Worm (Caenorhabditis elegans) whole organism, L4 larva: Measurements from ENCODE around the gene fbxb-71.

Experiments
- Y48G9A.11 ChIP-seq: fragments of 200-800 bp; sonication (Bioruptor generic); IDR thresholded peaks from 2 replicates; pipeline ENCODE4 v1.3.6; 2022; ENCODE audit warnings: missing genetic modification reagents, missing genetic modification characterization, missing compliant biosample characterization
- Y5F2A.4 ChIP-seq: fragments of 200-800 bp; sonication (Bioruptor generic); optimal IDR thresholded peaks from 2 replicates; lab custom pipeline; 2018; ENCODE audit warnings: mild to moderate bottlenecking, missing genetic modification characterization, missing compliant biosample characterization
- ama-1 ChIP-seq: fragments of 150-350 bp; optimal IDR thresholded peaks from 2 replicates; lab custom pipeline; 2014; ENCODE audit warnings: inconsistent platforms, mixed read lengths
- daf-12 ChIP-seq: fragments of 150-350 bp; optimal IDR thresholded peaks from 2 replicates; lab custom pipeline; 2014; ENCODE audit warnings: missing biosample characterization, missing genetic modification reagents, missing genetic modification characterization
- hif-1 ChIP-seq, 2 experiments: sonication (generic microtip); optimal IDR thresholded peaks; 2 replicates each; lab custom pipeline; 2016 to 2017; ENCODE audit warnings: missing compliant biosample characterization in 2 of 2, missing genetic modification characterization in 2 of 2, missing genetic modification reagents in 2 of 2, missing genotype in 2 of 2, mild to moderate bottlenecking in 1 of 2
- lsy-2 ChIP-seq, 2 experiments: fragments of 150-350 bp in 1 of 2; sonication (generic microtip) in 1 of 2; optimal IDR thresholded peaks; 2 replicates each; lab custom pipeline; 2014 to 2017; ENCODE audit warnings: missing biosample characterization in 2 of 2, missing genetic modification characterization in 2 of 2
- mep-1 ChIP-seq: fragments of 150-350 bp; sonication (generic microtip); optimal IDR thresholded peaks from 3 replicates; lab custom pipeline; 2014; ENCODE audit warnings: missing biosample characterization, missing genetic modification characterization
- nhr-11 ChIP-seq: fragments of 150-350 bp; optimal IDR thresholded peaks from 2 replicates; lab custom pipeline; 2014; ENCODE audit warnings: missing biosample characterization, missing genetic modification characterization
- nhr-28 ChIP-seq: fragments of 150-350 bp; optimal IDR thresholded peaks from 2 replicates; lab custom pipeline; 2014; ENCODE audit warnings: missing biosample characterization, missing genetic modification characterization
- unc-39 ChIP-seq: sonication (generic microtip); optimal IDR thresholded peaks from 2 replicates; lab custom pipeline; 2017; ENCODE audit warnings: missing biosample characterization, missing genetic modification characterization

DNA sequence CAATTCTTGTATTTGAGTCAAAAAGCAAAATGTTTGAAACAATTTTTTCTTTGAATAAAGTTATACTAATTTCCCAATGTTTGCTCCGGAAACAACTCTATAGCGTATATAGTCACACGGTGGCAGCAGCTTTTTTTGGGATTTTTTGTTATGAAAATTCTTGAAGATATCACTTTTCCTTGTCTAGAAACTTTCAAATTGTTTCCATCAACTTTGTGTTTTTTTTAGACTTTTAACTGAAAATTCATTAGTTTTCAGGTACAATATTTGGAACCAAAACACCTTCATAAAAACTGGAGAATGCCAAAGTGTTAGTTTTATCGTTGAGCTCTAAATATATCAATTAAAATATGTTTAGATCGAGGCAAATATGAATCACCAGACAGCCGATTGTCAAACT lies 9.9 kb downstream of the fbxb-71 start, which contains the start of gene K09C4.7:
- TF ChIP-seq nhr-28 (no peak), unc-39 (tag; lab: Kevin White, UChicago) (no peak), nhr-11 (no peak), hif-1 (tag; optimal IDR thresholded peaks at IDR 0.05; lab: Kevin White, UChicago) (no peak), Y48G9A.11 (no peak), daf-12 (no peak), Y5F2A.4 (no peak), ama-1 (no peak), mep-1 (tag; lab: Kevin White, UChicago) (no peak), lsy-2 (tag; optimal IDR thresholded peaks at IDR 0.05; lab: Kevin White, UChicago) (no peak)
